Worm (Caenorhabditis elegans) whole organism, L4 larva: ENCODE results near the gene T07F12.4.

Experiments used
- aly-2 ChIP-seq: sonication (generic microtip); optimal IDR thresholded peaks from 2 replicates; lab custom pipeline; 2018; ENCODE audit warnings: missing biosample characterization, missing genetic modification characterization
- hlh-30 ChIP-seq: sonication (generic microtip); optimal IDR thresholded peaks from 2 replicates; lab custom pipeline; 2017; ENCODE audit warnings: antibody characterized with exemption, mild to moderate bottlenecking, missing genetic modification characterization, missing compliant biosample characterization; ENCODE audit not compliant: insufficient read depth
- mep-1 ChIP-seq: fragments of 150-350 bp; sonication (generic microtip); optimal IDR thresholded peaks from 3 replicates; lab custom pipeline; 2014; ENCODE audit warnings: missing biosample characterization, missing genetic modification characterization
- nhr-237 ChIP-seq: sonication (generic microtip); optimal IDR thresholded peaks from 2 replicates; lab custom pipeline; 2017; ENCODE audit warnings: missing biosample characterization, missing genetic modification characterization
- unc-62 ChIP-seq, 3 experiments: fragments of 150-350 bp in 1 of 3; sonication (generic microtip); optimal IDR thresholded peaks in 2 of 3; peaks in 1 of 3; 1 replicate in 1 of 3; 2 replicates in 2 of 3; lab custom pipeline; 2014 to 2017; ENCODE audit warnings: missing biosample characterization in 3 of 3, missing genetic modification characterization in 3 of 3, missing genetic modification reagents in 3 of 3, missing genotype in 1 of 3

DNA sequence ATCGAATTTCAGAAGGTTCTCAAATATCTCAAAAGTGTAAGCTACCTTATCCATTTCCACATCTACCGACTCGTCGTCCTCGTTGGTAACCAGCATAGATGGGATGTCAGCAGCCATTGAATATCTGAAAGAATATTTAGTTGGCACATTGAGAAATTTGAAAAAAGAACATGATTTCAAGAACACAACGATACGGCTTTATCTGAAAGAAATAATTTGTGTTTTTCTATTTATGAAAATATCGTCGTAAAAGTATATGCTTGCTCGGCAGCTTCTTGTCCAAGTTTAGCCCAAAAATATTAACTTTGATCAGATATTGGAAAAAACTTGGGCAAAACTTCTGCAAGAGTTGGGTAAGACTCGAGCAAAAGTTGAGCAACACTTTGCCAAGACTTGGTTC is at the start of gene T07F12.4:
- TF ChIP-seq hlh-30 (no peak), unc-62 (GFP tag; optimal IDR thresholded peaks at IDR 0.05 in 1 of 2; lab: Kevin White, UChicago) (no peak), unc-62 (tag; optimal IDR thresholded peaks at IDR 0.05; lab: Kevin White, UChicago) (no peak), aly-2 (tag; lab: Kevin White, UChicago) (no peak), mep-1 (tag; lab: Kevin White, UChicago) (no peak), nhr-237 (tag; lab: Kevin White, UChicago) (no peak)
